Worm (Caenorhabditis elegans) whole organism, L1 larva: ENCODE measurements around the gene F21C10.6.

Experiments
- C34B4.2 ChIP-seq: sonication (generic microtip); optimal IDR thresholded peaks from 2 replicates; lab custom pipeline; 2017; ENCODE audit warnings: mild to moderate bottlenecking, missing genetic modification characterization, missing compliant biosample characterization
- F16B12.6 ChIP-seq: fragments of 150-350 bp; optimal IDR thresholded peaks from 2 replicates; lab custom pipeline; 2014; ENCODE audit warnings: missing biosample characterization, missing genetic modification characterization
- Y116A8C.19 ChIP-seq: sonication (generic microtip); optimal IDR thresholded peaks from 2 replicates; lab custom pipeline; 2016; ENCODE audit warnings: missing compliant biosample characterization, missing genetic modification characterization, borderline replicate concordance
- aha-1 ChIP-seq: fragments of 150-350 bp; optimal IDR thresholded peaks from 2 replicates; lab custom pipeline; 2014; ENCODE audit warnings: missing biosample characterization, missing genetic modification characterization
- alr-1 ChIP-seq: fragments of 200-800 bp; sonication (Bioruptor generic); optimal IDR thresholded peaks from 2 replicates; lab custom pipeline; 2018; ENCODE audit warnings: borderline replicate concordance, mild to moderate bottlenecking, missing genetic modification characterization, missing compliant biosample characterization
- ama-1 ChIP-seq: fragments of 150-350 bp; optimal IDR thresholded peaks from 2 replicates; lab custom pipeline; 2014
- blmp-1 ChIP-seq: fragments of 150-350 bp; optimal IDR thresholded peaks from 2 replicates; lab custom pipeline; 2014; ENCODE audit warnings: missing biosample characterization, missing genetic modification characterization
- ceh-88 ChIP-seq: fragments of 200-800 bp; sonication (Bioruptor generic); IDR thresholded peaks from 2 replicates; pipeline ENCODE4 v1.3.6; 2022; ENCODE audit warnings: missing genetic modification characterization, missing compliant biosample characterization
- ceh-90 ChIP-seq: sonication (generic microtip); optimal IDR thresholded peaks from 2 replicates; lab custom pipeline; 2016; ENCODE audit warnings: missing genetic modification characterization, missing compliant biosample characterization
- elt-2 ChIP-seq: sonication (generic microtip); optimal IDR thresholded peaks from 2 replicates; lab custom pipeline; 2016; ENCODE audit warnings: missing genetic modification characterization, mild to moderate bottlenecking, inconsistent platforms, missing compliant biosample characterization, missing genetic modification reagents
- elt-3 ChIP-seq, 6 experiments: fragments of 150-350 bp in 1 of 6; sonication (generic microtip); optimal IDR thresholded peaks; 2 replicates each; lab custom pipeline; 2017 to 2018; ENCODE audit warnings: missing biosample characterization in 6 of 6, missing genetic modification characterization in 6 of 6, inconsistent platforms in 1 of 6
- ets-5 ChIP-seq: fragments of 200-800 bp; sonication (Bioruptor generic); IDR thresholded peaks from 2 replicates; pipeline ENCODE4 v1.3.6; 2022; ENCODE audit warnings: missing genetic modification characterization, missing compliant biosample characterization
- fkh-10 ChIP-seq: sonication (generic microtip); optimal IDR thresholded peaks from 2 replicates; lab custom pipeline; 2017; ENCODE audit warnings: missing biosample characterization, missing genetic modification reagents, missing genetic modification characterization
- fkh-4 ChIP-seq: sonication (generic microtip); optimal IDR thresholded peaks from 2 replicates; lab custom pipeline; 2016; ENCODE audit warnings: missing compliant biosample characterization, missing genetic modification characterization, borderline replicate concordance
- fkh-8 ChIP-seq: sonication (generic microtip); optimal IDR thresholded peaks from 2 replicates; lab custom pipeline; 2016; ENCODE audit warnings: mild to moderate bottlenecking, missing genetic modification characterization, missing compliant biosample characterization
- fos-1 ChIP-seq: fragments of 150-350 bp; optimal IDR thresholded peaks from 2 replicates; lab custom pipeline; 2014; ENCODE audit warnings: missing biosample characterization, missing genetic modification characterization
- hlh-4 ChIP-seq: sonication (generic microtip); optimal IDR thresholded peaks from 2 replicates; lab custom pipeline; 2016; ENCODE audit warnings: mild to moderate bottlenecking, missing genetic modification characterization, missing compliant biosample characterization
- irx-1 ChIP-seq: sonication (generic microtip); optimal IDR thresholded peaks from 2 replicates; lab custom pipeline; 2016; ENCODE audit warnings: missing genetic modification characterization, missing compliant biosample characterization
- lin-14 ChIP-seq: fragments of 200-800 bp; sonication (Bioruptor generic); optimal IDR thresholded peaks from 2 replicates; lab custom pipeline; 2018; ENCODE audit warnings: mild to moderate bottlenecking, missing genetic modification characterization, moderate library complexity, missing compliant biosample characterization
- lin-39 ChIP-seq: fragments of 150-350 bp; optimal IDR thresholded peaks from 2 replicates; lab custom pipeline; 2014; ENCODE audit warnings: missing biosample characterization, missing genetic modification reagents, missing genetic modification characterization
- lsy-2 ChIP-seq, 2 experiments: fragments of 150-350 bp; optimal IDR thresholded peaks; 2 replicates each; lab custom pipeline; 2014; ENCODE audit warnings: missing biosample characterization in 2 of 2, missing genetic modification characterization in 2 of 2
- mab-9 ChIP-seq: fragments of 200-800 bp; sonication (Bioruptor generic); IDR thresholded peaks from 2 replicates; pipeline ENCODE4 v1.3.6; 2022; ENCODE audit warnings: missing genetic modification reagents, missing genetic modification characterization, missing compliant biosample characterization
- mdl-1 ChIP-seq, 2 experiments: fragments of 150-350 bp; optimal IDR thresholded peaks; 2 replicates each; lab custom pipeline; 2014 to 2017; ENCODE audit warnings: missing biosample characterization in 2 of 2, missing genetic modification characterization in 2 of 2, inconsistent platforms in 1 of 2
- nhr-12 ChIP-seq: sonication (generic microtip); optimal IDR thresholded peaks from 2 replicates; lab custom pipeline; 2017; ENCODE audit warnings: missing biosample characterization, missing genetic modification characterization
- nhr-20 ChIP-seq: sonication (generic microtip); optimal IDR thresholded peaks from 2 replicates; lab custom pipeline; 2016; ENCODE audit warnings: mild to moderate bottlenecking, missing genetic modification characterization, missing compliant biosample characterization
- nhr-47 ChIP-seq: sonication (generic microtip); optimal IDR thresholded peaks from 2 replicates; lab custom pipeline; 2016; ENCODE audit warnings: mild to moderate bottlenecking, missing genetic modification characterization, moderate library complexity, missing compliant biosample characterization
- nhr-71 ChIP-seq: sonication (generic microtip); optimal IDR thresholded peaks from 2 replicates; lab custom pipeline; 2016; ENCODE audit warnings: mild to moderate bottlenecking, missing genetic modification characterization, moderate library complexity, missing compliant biosample characterization
- nhr-84 ChIP-seq: sonication (generic microtip); optimal IDR thresholded peaks from 2 replicates; lab custom pipeline; 2017; ENCODE audit warnings: missing biosample characterization, missing genetic modification characterization
- nhr-85 ChIP-seq: sonication (generic microtip); peaks from one replicate; lab custom pipeline; 2016; ENCODE audit warnings: missing genetic modification characterization, inconsistent platforms, missing compliant biosample characterization
- pag-3 ChIP-seq: sonication (generic microtip); optimal IDR thresholded peaks from 2 replicates; lab custom pipeline; 2017; ENCODE audit warnings: missing genetic modification characterization, mild to moderate bottlenecking, missing compliant biosample characterization, antibody characterized with exemption, borderline replicate concordance; ENCODE audit not compliant: insufficient read depth
- pqm-1 ChIP-seq: sonication (generic microtip); optimal IDR thresholded peaks from 3 replicates; lab custom pipeline; 2017; ENCODE audit warnings: missing biosample characterization, missing genetic modification characterization
- snu-23 ChIP-seq: sonication (generic microtip); optimal IDR thresholded peaks from 2 replicates; lab custom pipeline; 2016; ENCODE audit warnings: missing genetic modification characterization, missing compliant biosample characterization
- sox-4 ChIP-seq: sonication (generic microtip); optimal IDR thresholded peaks from 2 replicates; lab custom pipeline; 2016; ENCODE audit warnings: missing genetic modification characterization, missing compliant biosample characterization
- tbx-2 ChIP-seq: sonication (generic microtip); optimal IDR thresholded peaks from 2 replicates; lab custom pipeline; 2016; ENCODE audit warnings: missing genetic modification characterization, missing compliant biosample characterization
- unc-130 ChIP-seq: fragments of 150-350 bp; optimal IDR thresholded peaks from 2 replicates; lab custom pipeline; 2017; ENCODE audit warnings: missing biosample characterization, missing genetic modification characterization, inconsistent platforms
- unc-98 ChIP-seq: fragments of 200-800 bp; sonication (Bioruptor generic); IDR thresholded peaks from 2 replicates; pipeline ENCODE4 v1.3.6; 2022; ENCODE audit warnings: missing genetic modification characterization, missing compliant biosample characterization
- vab-15 ChIP-seq: sonication (generic microtip); optimal IDR thresholded peaks from 2 replicates; lab custom pipeline; 2017; ENCODE audit warnings: missing genotype, mild to moderate bottlenecking, missing genetic modification characterization, missing compliant biosample characterization
- xbp-1 ChIP-seq: sonication (generic microtip); optimal IDR thresholded peaks from 2 replicates; lab custom pipeline; 2016; ENCODE audit warnings: missing genetic modification characterization, missing compliant biosample characterization
- zip-4 ChIP-seq: fragments of 200-800 bp; sonication (Bioruptor generic); optimal IDR thresholded peaks from 2 replicates; lab custom pipeline; 2018; ENCODE audit warnings: mild to moderate bottlenecking, missing genetic modification characterization, moderate library complexity, missing compliant biosample characterization
- ztf-4 ChIP-seq: fragments of 150-350 bp; optimal IDR thresholded peaks from 2 replicates; lab custom pipeline; 2014; ENCODE audit warnings: missing biosample characterization, missing genetic modification characterization

The F21C10.6 gene

DNA sequence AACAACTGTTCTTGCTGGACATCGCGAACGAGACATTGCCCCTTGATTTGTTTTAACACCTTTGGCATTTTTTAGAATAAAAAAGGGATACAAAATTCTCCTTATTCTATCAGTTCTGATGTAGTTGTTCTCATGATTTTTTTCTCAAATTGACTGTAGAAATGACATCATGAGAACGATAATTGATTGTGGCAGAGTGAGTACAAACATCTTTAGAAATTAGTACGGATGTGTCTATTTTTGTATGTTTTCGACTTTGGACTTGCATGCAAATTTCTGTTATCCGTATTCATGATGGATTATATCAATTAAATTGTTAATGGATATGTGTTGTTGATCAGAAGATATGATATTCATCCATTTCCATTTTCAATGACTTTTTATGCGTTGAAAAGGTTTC, 23.9 kb downstream of the F21C10.6 start:
- TF ChIP-seq lin-14 (GFP tag; lab: Kevin White, UChicago) (peak; percentile 23), C34B4.2 (tag; lab: Kevin White, UChicago) (no peak), nhr-20 (tag; lab: Kevin White, UChicago) (peak; percentile 46), mdl-1 (tag; optimal IDR thresholded peaks at IDR 0.05; lab: Kevin White, UChicago) (no peak), tbx-2 (peak; percentile 2), nhr-71 (peak; percentile 32), nhr-85 (tag; lab: Kevin White, UChicago) (peak; percentile 82)

ce11 chrV:9152339-9152738, 28.1 kb downstream of the F21C10.6 start:
- TF ChIP-seq lsy-2 (tag; optimal IDR thresholded peaks at IDR 0.05; lab: Kevin White, UChicago) = no peak
- TF ChIP-seq nhr-71 = peak; percentile 7
- TF ChIP-seq nhr-20 (tag; lab: Kevin White, UChicago) = peak; percentile 7
- TF ChIP-seq snu-23 (GFP tag; lab: Kevin White, UChicago) = peak; percentile 4
- peak; percentile 78 for TF ChIP-seq nhr-85 (tag; lab: Kevin White, UChicago)
- TF ChIP-seq, all 84 proteins: peak for 4

DNA sequence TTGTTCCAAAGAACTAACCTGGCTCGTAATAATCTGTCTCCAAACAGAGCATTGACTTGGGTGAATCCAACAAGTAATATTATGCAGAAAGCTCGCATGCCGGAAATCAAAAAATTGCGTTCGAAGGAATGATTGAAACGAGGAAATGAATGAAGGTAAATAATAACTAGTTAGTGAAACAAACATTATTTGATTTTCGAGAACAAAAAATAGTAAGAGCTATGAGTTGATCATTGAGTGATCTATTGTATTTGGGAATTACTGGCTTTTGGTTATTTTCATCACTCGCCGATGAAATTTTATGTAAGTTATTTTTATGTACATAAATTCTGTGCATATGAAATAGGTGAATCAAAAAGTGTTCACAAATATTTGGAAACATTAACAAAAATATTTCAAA, 30.5 kb downstream of the F21C10.6 start, which contains the start of gene B0222.5:
Gene B0222.5, minus strand, starts transcription at position 101 of the 400 bp plus-strand sequence.
- TF ChIP-seq hlh-4 (no peak), lin-14 (GFP tag; lab: Kevin White, UChicago) (no peak), ceh-90 (tag; lab: Kevin White, UChicago) (no peak), unc-98 (no peak), unc-130 (no peak)

DNA sequence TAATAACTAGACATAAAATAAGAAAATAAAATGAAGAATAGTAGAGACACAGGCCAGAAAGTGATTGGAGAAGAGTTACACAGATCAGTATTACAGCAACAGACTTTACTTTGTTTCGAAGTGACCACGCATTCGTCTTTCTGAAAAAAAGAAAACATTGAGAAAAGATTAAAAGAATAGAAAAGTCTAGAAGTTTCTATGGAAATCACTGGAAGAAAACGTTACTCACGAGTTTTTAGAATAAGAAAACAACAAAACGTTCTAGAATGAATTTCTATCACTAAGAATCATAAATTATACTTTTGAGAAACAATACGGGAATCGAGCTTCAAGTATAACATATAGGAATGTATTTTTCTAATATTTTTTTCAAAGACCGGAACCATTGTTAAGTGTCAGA, 31.3 kb downstream of the F21C10.6 start:
- no peak for TF ChIP-seq mab-9 (GFP tag; lab: Robert Waterston, UW)
- TF ChIP-seq irx-1 (tag; lab: Kevin White, UChicago) = no peak
- TF ChIP-seq elt-2 (tag; lab: Kevin White, UChicago) = no peak
- TF ChIP-seq ama-1 = no peak
- no peak for TF ChIP-seq lin-39 (tag; lab: Kevin White, UChicago)
- no peak for TF ChIP-seq nhr-71
- no peak for TF ChIP-seq unc-130
- no peak for TF ChIP-seq zip-4 (GFP tag; lab: Kevin White, UChicago)
- TF ChIP-seq xbp-1 (tag; lab: Kevin White, UChicago) = no peak
- no peak for TF ChIP-seq ceh-90 (tag; lab: Kevin White, UChicago)
- no peak for TF ChIP-seq elt-3 (tag; optimal IDR thresholded peaks at IDR 0.05; lab: Kevin White, UChicago)
- no peak for TF ChIP-seq nhr-12
- no peak for TF ChIP-seq aha-1 (tag; lab: Kevin White, UChicago)
- no peak for TF ChIP-seq pag-3 (tag; lab: Kevin White, UChicago)
- TF ChIP-seq pqm-1 = no peak
- no peak for TF ChIP-seq F16B12.6 (tag; lab: Kevin White, UChicago)

DNA sequence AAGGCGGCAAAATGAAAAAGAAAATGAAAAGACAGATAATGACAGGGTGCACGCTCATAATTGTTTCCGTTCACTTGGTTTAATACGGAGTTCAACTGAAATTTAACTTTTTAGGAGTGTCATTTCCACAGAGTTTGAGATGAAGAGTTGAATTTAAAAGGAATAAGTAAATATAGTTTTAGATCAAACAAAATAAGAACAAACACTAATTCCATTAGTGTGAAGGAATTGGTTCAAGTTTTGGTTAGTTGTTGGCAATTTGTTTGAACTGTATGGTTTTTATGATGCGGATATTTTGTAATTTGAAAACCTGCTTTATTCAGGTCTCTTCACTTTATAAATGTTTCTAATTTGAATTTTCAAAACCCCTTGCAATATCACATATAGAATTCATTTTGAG, 32.4 kb downstream of the F21C10.6 start, which contains the start of gene B0222.15:
Gene B0222.15, minus strand, starts transcription at position 101 of the 400 bp plus-strand sequence.
- TF ChIP-seq pqm-1 (no peak), hlh-4 (no peak), mdl-1 (tag; optimal IDR thresholded peaks at IDR 0.05; lab: Kevin White, UChicago) (no peak), lsy-2 (tag; optimal IDR thresholded peaks at IDR 0.05; lab: Kevin White, UChicago) (no peak), irx-1 (tag; lab: Kevin White, UChicago) (no peak), Y116A8C.19 (tag; lab: Kevin White, UChicago) (no peak), nhr-84 (tag; lab: Kevin White, UChicago) (no peak), fkh-4 (tag; lab: Kevin White, UChicago) (no peak), blmp-1 (tag; lab: Kevin White, UChicago) (no peak)

DNA sequence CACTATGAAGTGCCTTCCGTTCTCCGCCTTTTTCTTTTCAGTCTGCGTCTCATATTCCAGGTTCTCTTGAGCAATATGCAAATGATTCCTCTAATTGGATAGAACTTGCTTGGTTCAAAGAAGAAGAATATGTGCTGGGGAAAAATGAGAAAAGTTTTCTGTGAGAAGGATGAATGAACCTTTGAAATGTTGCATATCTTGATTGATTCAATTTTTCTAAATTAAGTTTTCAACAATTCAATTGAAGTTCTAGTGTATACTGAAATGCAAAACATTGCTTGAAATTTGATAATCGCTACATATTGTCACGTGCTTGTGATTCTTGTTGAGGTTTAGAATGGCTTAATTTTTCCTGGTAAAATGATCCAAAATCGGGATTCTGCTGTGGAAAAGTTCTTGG, 33.3 kb downstream of the F21C10.6 start:
- TF ChIP-seq fkh-8 (tag; lab: Kevin White, UChicago) (peak; percentile 24), irx-1 (tag; lab: Kevin White, UChicago) (no peak), fos-1 (no peak), aha-1 (tag; lab: Kevin White, UChicago) (no peak), nhr-71 (peak; percentile 36), sox-4 (tag; lab: Kevin White, UChicago) (no peak), fkh-10 (peak; percentile 96), vab-15 (tag; lab: Kevin White, UChicago) (no peak), alr-1 (tag; lab: Kevin White, UChicago) (no peak), ztf-4 (tag; lab: Kevin White, UChicago) (no peak), nhr-47 (tag; lab: Kevin White, UChicago) (peak; percentile 41), lin-14 (GFP tag; lab: Kevin White, UChicago) (peak; percentile 39), ceh-88 (no peak), ets-5 (no peak), nhr-84 (tag; lab: Kevin White, UChicago) (no peak)
